Worm (Caenorhabditis elegans) whole organism, early embryonic: ENCODE measurements around the gene C07B5.2.

Experiments
- F13C5.2 ChIP-seq: sonication (generic microtip); optimal IDR thresholded peaks from 2 replicates; lab custom pipeline; 2017; ENCODE audit warnings: mild to moderate bottlenecking, missing genetic modification characterization, inconsistent platforms, missing compliant biosample characterization
- aly-1 ChIP-seq: sonication (generic microtip); optimal IDR thresholded peaks from 2 replicates; lab custom pipeline; 2016; ENCODE audit warnings: missing genetic modification characterization, missing compliant biosample characterization
- ama-1 ChIP-seq: fragments of 150-350 bp; optimal IDR thresholded peaks from 2 replicates; lab custom pipeline; 2014
- ceh-13 ChIP-seq: fragments of 200-800 bp; sonication (Bioruptor generic); optimal IDR thresholded peaks from 2 replicates; lab custom pipeline; 2018; ENCODE audit warnings: mild to moderate bottlenecking, missing genetic modification characterization, missing compliant biosample characterization
- ets-7 ChIP-seq: sonication (generic microtip); optimal IDR thresholded peaks from 2 replicates; lab custom pipeline; 2016; ENCODE audit warnings: missing genotype, missing genetic modification characterization, missing compliant biosample characterization
- flt-1 ChIP-seq: fragments of 200-800 bp; sonication (Bioruptor generic); IDR thresholded peaks from 2 replicates; pipeline ENCODE4 v1.3.6; 2022; ENCODE audit warnings: missing genetic modification characterization, missing compliant biosample characterization
- hmbx-1 ChIP-seq: sonication (generic microtip); optimal IDR thresholded peaks from 2 replicates; lab custom pipeline; 2016; ENCODE audit warnings: mild to moderate bottlenecking, missing genetic modification characterization, missing compliant biosample characterization
- hmg-4 ChIP-seq: fragments of 200-800 bp; sonication (Bioruptor generic); optimal IDR thresholded peaks from 2 replicates; lab custom pipeline; 2018; ENCODE audit warnings: mild to moderate bottlenecking, missing genetic modification characterization, missing compliant biosample characterization
- hnd-1 ChIP-seq: sonication (generic microtip); optimal IDR thresholded peaks from 2 replicates; lab custom pipeline; 2016; ENCODE audit warnings: missing genetic modification characterization, missing compliant biosample characterization
- scrt-1 ChIP-seq: fragments of 200-800 bp; sonication (Bioruptor generic); IDR thresholded peaks from 2 replicates; pipeline ENCODE4 v1.3.6; 2022; ENCODE audit warnings: missing genetic modification characterization, missing compliant biosample characterization
- tbx-11 ChIP-seq: fragments of 200-800 bp; sonication (Bioruptor generic); IDR thresholded peaks from 2 replicates; pipeline ENCODE4 v1.3.6; 2022; ENCODE audit warnings: missing genetic modification characterization, missing compliant biosample characterization
- tbx-37 ChIP-seq: fragments of 200-800 bp; sonication (Bioruptor generic); conservative IDR thresholded peaks from 2 replicates; pipeline ENCODE4 v1.3.6; 2022; ENCODE audit warnings: missing genetic modification reagents, missing genetic modification characterization, missing compliant biosample characterization
- tra-4 ChIP-seq: sonication (generic microtip); optimal IDR thresholded peaks from 2 replicates; lab custom pipeline; 2017; ENCODE audit warnings: missing genetic modification characterization, missing compliant biosample characterization

ce11 chrX:9523118-9523517 is 6.1 kb upstream of the C07B5.2 start, which contains the start of gene C07B5.3:
- TF ChIP-seq aly-1 (tag; lab: Kevin White, UChicago), result no peak
- TF ChIP-seq flt-1, result no peak
- no peak for TF ChIP-seq tbx-11 (GFP tag; lab: Robert Waterston, UW)
- TF ChIP-seq hnd-1 (tag; lab: Kevin White, UChicago), result no peak
- no peak for TF ChIP-seq ceh-13 (GFP tag; lab: Kevin White, UChicago)
- no peak for TF ChIP-seq ama-1 (lab: Kevin White, UChicago)
- TF ChIP-seq tbx-37, result no peak
- no peak for TF ChIP-seq ets-7 (tag; lab: Kevin White, UChicago)
- no peak for TF ChIP-seq scrt-1 (GFP tag; lab: Robert Waterston, UW)
- no peak for TF ChIP-seq F13C5.2
- no peak for TF ChIP-seq tra-4
- TF ChIP-seq hmbx-1 (tag; lab: Kevin White, UChicago), result no peak
- TF ChIP-seq hmg-4 (GFP tag; lab: Kevin White, UChicago), result no peak
